Worm (Caenorhabditis elegans) whole organism, late embryonic: ENCODE measurements around the gene F41G3.3.

Experiments
- C38D4.7 ChIP-seq: fragments of 200-800 bp; sonication (Bioruptor generic); optimal IDR thresholded peaks from 2 replicates; lab custom pipeline; 2018; ENCODE audit warnings: mild to moderate bottlenecking, missing genetic modification characterization, moderate library complexity, missing compliant biosample characterization
- K02D7.2 ChIP-seq: sonication (generic microtip); optimal IDR thresholded peaks from 2 replicates; lab custom pipeline; 2017; ENCODE audit warnings: mild to moderate bottlenecking, missing genetic modification characterization, missing compliant biosample characterization
- K09A11.1 ChIP-seq: sonication (generic microtip); optimal IDR thresholded peaks from 2 replicates; lab custom pipeline; 2017; ENCODE audit warnings: antibody characterized with exemption, mild to moderate bottlenecking, missing genetic modification characterization, missing compliant biosample characterization; ENCODE audit not compliant: insufficient read depth
- T23F11.4 ChIP-seq: fragments of 200-800 bp; sonication (Bioruptor generic); optimal IDR thresholded peaks from 2 replicates; lab custom pipeline; 2018; ENCODE audit warnings: mild to moderate bottlenecking, missing genetic modification characterization, missing compliant biosample characterization
- ahr-1 ChIP-seq: sonication (generic microtip); optimal IDR thresholded peaks from 2 replicates; lab custom pipeline; 2016; ENCODE audit warnings: missing genetic modification characterization, missing compliant biosample characterization
- ceh-14 ChIP-seq: sonication (generic microtip); optimal IDR thresholded peaks from 2 replicates; lab custom pipeline; 2016; ENCODE audit warnings: missing genotype, missing genetic modification characterization, missing compliant biosample characterization
- ceh-18 ChIP-seq: sonication (generic microtip); optimal IDR thresholded peaks from 2 replicates; lab custom pipeline; 2016; ENCODE audit warnings: missing genetic modification characterization, missing compliant biosample characterization
- ceh-2 ChIP-seq: sonication (generic microtip); optimal IDR thresholded peaks from 2 replicates; lab custom pipeline; 2016; ENCODE audit warnings: missing genotype, missing genetic modification characterization, missing compliant biosample characterization
- ceh-24 ChIP-seq: sonication (generic microtip); optimal IDR thresholded peaks from 2 replicates; lab custom pipeline; 2016; ENCODE audit warnings: mild to moderate bottlenecking, missing genetic modification characterization, missing compliant biosample characterization
- ceh-31 ChIP-seq: sonication (generic microtip); optimal IDR thresholded peaks from 2 replicates; lab custom pipeline; 2016; ENCODE audit warnings: missing genetic modification characterization, missing compliant biosample characterization
- ceh-34 ChIP-seq: sonication (generic microtip); optimal IDR thresholded peaks from 2 replicates; lab custom pipeline; 2016; ENCODE audit warnings: mild to moderate bottlenecking, missing genetic modification characterization, missing compliant biosample characterization
- ceh-45 ChIP-seq: fragments of 200-800 bp; sonication (Bioruptor generic); IDR thresholded peaks from 2 replicates; pipeline ENCODE4 v1.3.6; 2022; ENCODE audit warnings: missing genetic modification reagents, missing genetic modification characterization, missing compliant biosample characterization
- ceh-6 ChIP-seq: fragments of 200-800 bp; sonication (Bioruptor generic); optimal IDR thresholded peaks from 2 replicates; lab custom pipeline; 2018; ENCODE audit warnings: mild to moderate bottlenecking, missing genetic modification characterization, missing compliant biosample characterization
- che-1 ChIP-seq: sonication (generic microtip); optimal IDR thresholded peaks from 2 replicates; lab custom pipeline; 2016; ENCODE audit warnings: mild to moderate bottlenecking, missing genetic modification characterization, missing compliant biosample characterization
- dmd-4 ChIP-seq: sonication (generic microtip); optimal IDR thresholded peaks from 2 replicates; lab custom pipeline; 2016; ENCODE audit warnings: borderline replicate concordance, missing genetic modification characterization, missing compliant biosample characterization
- ets-4 ChIP-seq: sonication (generic microtip); optimal IDR thresholded peaks from 2 replicates; lab custom pipeline; 2016; ENCODE audit warnings: missing genetic modification characterization, missing compliant biosample characterization
- eyg-1 ChIP-seq: sonication (generic microtip); optimal IDR thresholded peaks from 2 replicates; lab custom pipeline; 2016; ENCODE audit warnings: missing genotype, missing genetic modification characterization, missing compliant biosample characterization
- fax-1 ChIP-seq: sonication (generic microtip); optimal IDR thresholded peaks from 2 replicates; lab custom pipeline; 2016; ENCODE audit warnings: missing genotype, missing genetic modification characterization, missing compliant biosample characterization
- fkh-10 ChIP-seq: fragments of 150-350 bp; optimal IDR thresholded peaks from 2 replicates; lab custom pipeline; 2014; ENCODE audit warnings: missing biosample characterization, missing genetic modification reagents, missing genetic modification characterization
- gmeb-2 ChIP-seq: sonication (generic microtip); optimal IDR thresholded peaks from 2 replicates; lab custom pipeline; 2016; ENCODE audit warnings: missing genetic modification characterization, inconsistent platforms, missing compliant biosample characterization
- hlh-13 ChIP-seq: fragments of 200-800 bp; sonication (Bioruptor generic); optimal IDR thresholded peaks from 2 replicates; lab custom pipeline; 2018; ENCODE audit warnings: mild to moderate bottlenecking, missing genetic modification characterization, missing compliant biosample characterization
- hlh-15 ChIP-seq: sonication (generic microtip); optimal IDR thresholded peaks from 2 replicates; lab custom pipeline; 2016; ENCODE audit warnings: missing genetic modification characterization, missing compliant biosample characterization
- hlh-8 ChIP-seq: sonication (generic microtip); optimal IDR thresholded peaks from 2 replicates; lab custom pipeline; 2016; ENCODE audit warnings: missing genotype, missing genetic modification characterization, missing compliant biosample characterization
- lim-6 ChIP-seq: sonication (generic microtip); optimal IDR thresholded peaks from 2 replicates; lab custom pipeline; 2016; ENCODE audit warnings: missing genetic modification characterization, missing compliant biosample characterization
- madf-2 ChIP-seq: sonication (generic microtip); optimal IDR thresholded peaks from 2 replicates; lab custom pipeline; 2017; ENCODE audit warnings: missing genetic modification characterization, missing compliant biosample characterization
- mec-3 ChIP-seq: sonication (generic microtip); optimal IDR thresholded peaks from 2 replicates; lab custom pipeline; 2016; ENCODE audit warnings: borderline replicate concordance, missing genetic modification characterization, missing compliant biosample characterization
- npax-4 ChIP-seq: sonication (generic microtip); optimal IDR thresholded peaks from 2 replicates; lab custom pipeline; 2016; ENCODE audit warnings: missing genetic modification characterization, missing compliant biosample characterization
- pag-3 ChIP-seq: sonication (generic microtip); optimal IDR thresholded peaks from 2 replicates; lab custom pipeline; 2016; ENCODE audit warnings: missing compliant biosample characterization, missing genetic modification characterization, borderline replicate concordance
- pat-9 ChIP-seq: fragments of 200-800 bp; sonication (Bioruptor generic); optimal IDR thresholded peaks from 2 replicates; lab custom pipeline; 2018; ENCODE audit warnings: mild to moderate bottlenecking, missing genetic modification characterization, moderate library complexity, missing compliant biosample characterization
- pax-1 ChIP-seq: fragments of 150-350 bp; optimal IDR thresholded peaks from 2 replicates; lab custom pipeline; 2014; ENCODE audit warnings: missing biosample characterization, missing genetic modification characterization
- pha-2 ChIP-seq: sonication (generic microtip); optimal IDR thresholded peaks from 2 replicates; lab custom pipeline; 2017; ENCODE audit warnings: mild to moderate bottlenecking, missing genetic modification characterization, missing compliant biosample characterization
- ref-2 ChIP-seq: sonication (generic microtip); optimal IDR thresholded peaks from 2 replicates; lab custom pipeline; 2016; ENCODE audit warnings: missing genetic modification characterization, missing compliant biosample characterization
- rnt-1 ChIP-seq: sonication (generic microtip); optimal IDR thresholded peaks from 2 replicates; lab custom pipeline; 2016; ENCODE audit warnings: missing genetic modification characterization, missing compliant biosample characterization
- sox-2 ChIP-seq: fragments of 200-800 bp; sonication (Bioruptor generic); IDR thresholded peaks from 2 replicates; pipeline ENCODE4 v1.3.6; 2022; ENCODE audit warnings: missing genetic modification reagents, missing genetic modification characterization, missing compliant biosample characterization
- sox-4 ChIP-seq: sonication (generic microtip); optimal IDR thresholded peaks from 2 replicates; lab custom pipeline; 2017; ENCODE audit warnings: mild to moderate bottlenecking, missing genetic modification characterization, inconsistent platforms, missing compliant biosample characterization
- tbx-2 ChIP-seq: sonication (generic microtip); optimal IDR thresholded peaks from 2 replicates; lab custom pipeline; 2016; ENCODE audit warnings: missing genetic modification characterization, missing compliant biosample characterization
- tbx-7 ChIP-seq: sonication (generic microtip); optimal IDR thresholded peaks from 2 replicates; lab custom pipeline; 2016; ENCODE audit warnings: missing genotype, missing genetic modification characterization, missing compliant biosample characterization
- ttx-3 ChIP-seq: sonication (generic microtip); optimal IDR thresholded peaks from 2 replicates; lab custom pipeline; 2016; ENCODE audit warnings: missing genetic modification reagents, missing genetic modification characterization, missing compliant biosample characterization
- unc-3 ChIP-seq, 2 experiments: fragments of 200-800 bp in 1 of 2; sonication (Bioruptor generic) in 1 of 2; sonication (generic microtip) in 1 of 2; conservative IDR thresholded peaks in 1 of 2; optimal IDR thresholded peaks in 1 of 2; 2 replicates each; pipeline versions ENCODE4 v1.3.6 to Lab custom; 2016 to 2022; ENCODE audit warnings: missing compliant biosample characterization in 2 of 2, missing genetic modification characterization in 2 of 2, missing genetic modification reagents in 1 of 2
- unc-55 ChIP-seq: sonication (generic microtip); optimal IDR thresholded peaks from 2 replicates; lab custom pipeline; 2017; ENCODE audit warnings: missing biosample characterization, missing genetic modification reagents, missing genetic modification characterization
- unc-86 ChIP-seq: sonication (generic microtip); optimal IDR thresholded peaks from 2 replicates; lab custom pipeline; 2016; ENCODE audit warnings: missing genetic modification characterization, missing compliant biosample characterization
- zip-5 ChIP-seq: sonication (generic microtip); optimal IDR thresholded peaks from 2 replicates; lab custom pipeline; 2016; ENCODE audit warnings: missing genetic modification characterization, missing compliant biosample characterization
- ztf-16 ChIP-seq: sonication (generic microtip); optimal IDR thresholded peaks from 2 replicates; lab custom pipeline; 2017; ENCODE audit warnings: missing genetic modification characterization, missing compliant biosample characterization

Gene F41G3.3

DNA sequence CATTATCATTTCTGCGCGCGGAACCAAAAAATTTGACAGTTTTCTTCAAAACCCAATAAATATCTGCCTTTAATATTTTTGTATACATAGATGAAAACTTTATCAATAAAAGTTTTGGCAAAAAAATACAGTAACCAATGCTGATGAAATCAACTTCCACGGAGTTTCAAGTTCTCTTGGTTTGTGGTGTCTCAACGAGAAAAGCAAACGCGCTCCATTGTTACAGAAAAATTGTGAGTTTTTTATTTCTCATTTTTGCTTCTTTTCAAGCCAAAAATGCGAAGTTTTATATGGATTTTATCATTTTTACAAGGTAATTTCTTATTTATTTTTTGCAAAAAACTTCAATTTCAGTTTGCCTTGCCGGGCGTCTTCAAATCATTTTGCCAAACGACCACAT is 21.7 kb upstream of the F41G3.3 start, which contains the start of gene T14B4.3 (continued):
- TF ChIP-seq ceh-14 (peak; percentile 69), che-1 (tag; lab: Kevin White, UChicago) (no peak), ets-4 (tag; lab: Kevin White, UChicago) (peak; percentile 76), ceh-31 (tag; lab: Kevin White, UChicago) (peak; percentile 95), gmeb-2 (tag; lab: Kevin White, UChicago) (no peak), ahr-1 (peak; percentile 50), zip-5 (peak; percentile 73), hlh-15 (no peak), npax-4 (tag; lab: Kevin White, UChicago) (no peak), ceh-6 (GFP tag; lab: Kevin White, UChicago) (no peak), tbx-2 (tag; lab: Kevin White, UChicago) (peak; percentile 91), fkh-10 (GFP tag; lab: Kevin White, UChicago) (no peak), tbx-7 (tag; lab: Kevin White, UChicago) (peak; percentile 74)

DNA sequence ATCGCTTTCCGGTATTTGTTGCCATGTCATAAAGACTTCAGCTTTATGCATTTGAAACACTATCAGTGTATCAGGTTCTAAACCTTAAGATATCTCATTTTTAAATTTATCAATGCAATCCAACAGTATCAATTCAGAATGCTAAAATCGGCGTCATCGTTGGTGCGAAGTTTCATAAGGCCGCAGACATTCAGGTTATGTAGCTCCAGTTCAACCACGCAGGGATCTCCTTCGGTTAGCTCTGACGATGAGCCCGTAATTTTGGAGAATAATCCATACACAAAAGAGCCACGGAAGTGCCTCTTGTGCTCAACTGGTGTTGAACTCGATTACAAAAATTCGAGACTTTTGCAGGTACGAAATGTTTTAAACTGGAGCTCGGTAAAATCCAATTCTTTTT is 20.3 kb upstream of the F41G3.3 start, which contains the start of gene mrps-18.C:
Gene mrps-18.C (plus strand): TSS at position 138 of the 400 bp plus-strand sequence.
- TF ChIP-seq ceh-24 (tag; lab: Kevin White, UChicago): no peak
- TF ChIP-seq K02D7.2 (tag; lab: Kevin White, UChicago): no peak
- TF ChIP-seq npax-4 (tag; lab: Kevin White, UChicago): no peak
- no peak for TF ChIP-seq unc-86 (tag; lab: Kevin White, UChicago)

DNA sequence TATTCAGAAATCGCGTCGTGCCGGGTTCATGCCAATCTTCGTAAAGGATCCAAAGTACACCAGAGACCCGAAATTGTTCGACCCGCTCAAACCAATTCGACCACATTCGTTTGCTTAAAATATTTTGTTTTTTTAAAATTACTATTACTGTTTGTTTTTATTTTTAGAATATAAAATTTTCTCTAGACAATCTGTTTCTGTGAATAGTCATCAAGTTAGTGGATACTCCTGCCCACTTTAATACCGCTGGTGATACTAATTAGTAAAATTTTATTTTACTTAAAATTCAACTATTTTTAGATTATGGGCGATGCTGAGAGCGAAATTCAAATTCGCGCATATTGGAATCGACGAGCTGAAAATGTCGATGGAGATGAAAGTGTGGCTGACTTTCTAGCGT is 19.7 kb upstream of the F41G3.3 start, which contains the start of gene T14B4.1:
Gene T14B4.1 (plus strand): TSS at position 301 of the 400 bp plus-strand sequence.
- TF ChIP-seq ets-4 (tag; lab: Kevin White, UChicago) (no peak), sox-2 (GFP tag; lab: Robert Waterston, UW) (no peak), ttx-3 (tag; lab: Kevin White, UChicago) (no peak), pha-2 (tag; lab: Kevin White, UChicago) (no peak), tbx-7 (tag; lab: Kevin White, UChicago) (no peak), mec-3 (tag; lab: Kevin White, UChicago) (no peak), ref-2 (tag; lab: Kevin White, UChicago) (no peak), rnt-1 (no peak), ceh-34 (no peak), eyg-1 (tag; lab: Kevin White, UChicago) (no peak), T23F11.4 (GFP tag; lab: Kevin White, UChicago) (no peak), ceh-45 (GFP tag; lab: Robert Waterston, UW) (no peak), lim-6 (tag; lab: Kevin White, UChicago) (no peak)

DNA sequence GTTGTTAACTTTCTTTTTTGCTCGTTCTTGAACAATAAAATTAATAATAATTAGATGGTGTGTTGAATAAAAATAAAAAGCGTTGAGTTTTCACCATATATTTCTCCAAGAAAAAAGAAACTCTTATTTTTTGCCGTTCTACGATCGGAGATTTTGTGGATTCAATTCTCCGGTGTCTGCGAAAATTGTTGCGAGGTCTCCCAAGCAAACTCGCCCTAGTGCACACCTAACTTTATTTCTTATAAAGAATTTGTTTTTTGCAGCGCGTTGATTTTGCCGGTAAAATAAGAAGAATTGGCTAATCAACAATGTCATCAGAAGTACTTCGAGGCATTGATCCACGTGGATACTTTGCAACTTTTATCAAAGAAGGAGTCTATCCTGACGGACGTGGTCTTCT is 14.9 kb upstream of the F41G3.3 start, which contains the start of gene exos-8:
Gene exos-8 (plus strand): TSS at position 264 of the 400 bp plus-strand sequence.
- peak; percentile 76 for TF ChIP-seq ets-4 (tag; lab: Kevin White, UChicago)
- TF ChIP-seq pha-2 (tag; lab: Kevin White, UChicago): no peak
- no peak for TF ChIP-seq pag-3 (tag; lab: Kevin White, UChicago)
- TF ChIP-seq dmd-4 (tag; lab: Kevin White, UChicago): peak; percentile 72
- TF ChIP-seq ztf-16 (tag; lab: Kevin White, UChicago): peak; percentile 30
- no peak for TF ChIP-seq mec-3 (tag; lab: Kevin White, UChicago)
- peak; percentile 38 for TF ChIP-seq hlh-15
- peak; percentile 59 for TF ChIP-seq ceh-18 (tag; lab: Kevin White, UChicago)
- no peak for TF ChIP-seq npax-4 (tag; lab: Kevin White, UChicago)
- TF ChIP-seq madf-2 (tag; lab: Kevin White, UChicago): peak; percentile 9
- TF ChIP-seq K09A11.1 (tag; lab: Kevin White, UChicago): no peak
- TF ChIP-seq hlh-13 (GFP tag; lab: Kevin White, UChicago): peak; percentile 21
- peak; percentile 49 for TF ChIP-seq ttx-3 (tag; lab: Kevin White, UChicago)
- TF ChIP-seq ceh-24 (tag; lab: Kevin White, UChicago): no peak
- peak; percentile 91 for TF ChIP-seq ceh-14
- TF ChIP-seq hlh-8 (tag; lab: Kevin White, UChicago): peak; percentile 76
- TF ChIP-seq T23F11.4 (GFP tag; lab: Kevin White, UChicago): peak; percentile 11
- no peak for TF ChIP-seq C38D4.7 (GFP tag; lab: Kevin White, UChicago)
- no peak for TF ChIP-seq unc-3 (GFP tag; conservative IDR thresholded peaks at IDR 0.05; lab: Robert Waterston, UW)
- TF ChIP-seq unc-3 (tag; optimal IDR thresholded peaks at IDR 0.05; lab: Kevin White, UChicago): peak; percentile 64
- no peak for TF ChIP-seq gmeb-2 (tag; lab: Kevin White, UChicago)
- TF ChIP-seq che-1 (tag; lab: Kevin White, UChicago): no peak
- TF ChIP-seq sox-4 (tag; lab: Kevin White, UChicago): peak; percentile 28
- TF ChIP-seq pax-1 (tag; lab: Kevin White, UChicago): no peak
- peak; percentile 72 for TF ChIP-seq ceh-34
- peak; percentile 90 for TF ChIP-seq ceh-2 (tag; lab: Kevin White, UChicago)
- no peak for TF ChIP-seq pat-9 (tag; lab: Kevin White, UChicago)
- TF ChIP-seq fax-1 (tag; lab: Kevin White, UChicago): peak; percentile 91
- peak; percentile 83 for TF ChIP-seq tbx-7 (tag; lab: Kevin White, UChicago)
- peak; percentile 58 for TF ChIP-seq ahr-1
- no peak for TF ChIP-seq unc-55 (GFP tag; lab: Kevin White, UChicago)
